Worm (Caenorhabditis elegans): ENCODE results near the gene nkb-3.

DNA sequence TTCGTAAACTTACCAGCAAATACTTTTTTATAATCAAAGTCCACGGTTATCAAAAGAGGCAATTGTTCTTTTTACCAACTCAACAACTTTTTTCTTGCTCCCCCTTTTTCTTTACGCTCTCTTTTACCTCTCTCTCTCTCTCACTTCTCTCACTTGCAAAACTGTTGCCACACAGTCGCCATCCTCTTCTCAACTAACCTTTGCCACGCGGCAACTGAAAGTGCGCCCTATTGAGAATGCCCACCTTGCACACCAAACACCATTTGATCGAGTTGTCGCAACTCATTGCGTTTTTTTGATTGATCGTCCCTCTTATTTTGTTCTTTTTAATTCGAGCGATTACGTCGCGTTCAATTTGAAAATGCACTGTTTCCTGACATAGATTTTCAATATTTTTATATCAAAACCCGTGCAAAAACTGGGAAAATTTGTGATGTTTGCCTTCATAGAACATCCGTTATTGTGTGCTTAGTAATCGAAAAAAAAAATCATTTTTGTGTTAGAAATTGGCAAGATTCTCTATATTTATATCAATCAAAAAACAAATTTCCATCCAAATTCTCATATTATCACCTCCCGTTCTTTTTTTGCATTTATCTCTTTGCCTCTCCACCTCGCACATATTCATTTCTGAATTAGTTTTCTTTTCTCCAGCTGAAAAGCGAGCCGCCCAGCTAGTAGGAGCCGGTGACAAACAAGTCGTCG lies 23.5 kb downstream of the nkb-3 start, which contains the start of gene nhr-71:
- TF ChIP-seq snpc-4 (tag; optimal IDR thresholded peaks at IDR 0.05) (no peak), ztf-11 (tag; optimal IDR thresholded peaks at IDR 0.05) (no peak), efl-1 (optimal IDR thresholded peaks at IDR 0.05) (no peak), efl-1 (GFP tag; optimal IDR thresholded peaks at IDR 0.05 in 1 of 2) (no peak)
